Worm (Caenorhabditis elegans): Measurements from ENCODE around the gene F21A3.2.

DNA sequence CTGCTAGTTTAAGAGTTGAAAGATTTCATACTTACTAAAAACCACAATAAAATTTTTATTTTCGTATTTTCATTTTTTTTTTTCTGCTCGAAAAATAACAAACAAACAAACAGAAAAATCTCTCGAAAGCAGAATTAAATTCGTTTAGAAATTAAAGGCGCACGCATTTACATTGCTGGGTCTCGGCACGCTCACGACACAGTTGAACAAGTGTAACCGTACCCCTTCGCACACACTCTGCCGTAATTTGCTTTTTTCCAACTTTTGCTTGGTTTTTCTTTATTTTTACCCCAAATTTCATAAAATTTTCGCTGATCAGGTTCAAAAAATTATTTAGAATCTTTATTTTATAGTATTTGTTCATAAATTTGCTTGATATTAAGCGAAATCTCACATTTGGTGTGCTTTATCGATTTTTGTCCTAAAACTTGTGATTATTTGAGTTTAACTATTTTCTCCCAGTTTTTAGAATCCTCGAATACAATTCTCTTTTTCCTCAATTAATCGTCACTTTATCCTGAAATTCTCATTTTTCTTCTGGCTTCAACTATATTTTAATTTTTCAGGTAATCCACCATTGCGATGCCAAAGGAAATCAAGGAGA, 22.0 kb downstream of the F21A3.2 start, which contains the start of gene rpl-38:
- TF ChIP-seq zag-1 (tag; optimal IDR thresholded peaks at IDR 0.05) (no peak), skn-1 (tag; optimal IDR thresholded peaks at IDR 0.05) (peak; percentile 75), nhr-11 (tag; optimal IDR thresholded peaks at IDR 0.05) (no peak), elt-1 (tag; optimal IDR thresholded peaks at IDR 0.05) (no peak), daf-12 (tag; optimal IDR thresholded peaks at IDR 0.05) (no peak), nfya-1 (tag; optimal IDR thresholded peaks at IDR 0.05; ENCODE audit: insufficient read depth) (peak; percentile 95), R02D3.7 (tag; optimal IDR thresholded peaks at IDR 0.05) (peak; percentile 72), hmg-11 (tag; optimal IDR thresholded peaks at IDR 0.05) (peak; percentile 84), unc-62 (GFP tag; optimal IDR thresholded peaks at IDR 0.05) (no peak), mml-1 (tag; optimal IDR thresholded peaks at IDR 0.05) (no peak), ztf-11 (tag; optimal IDR thresholded peaks at IDR 0.05) (no peak)

Measured in whole organism, L3 larva.